Fruit fly (Drosophila melanogaster) whole organism, embryonic: ENCODE measurements around the gene CG11811.

Experiments
- Abd-B ChIP-seq: fragments of 200-800 bp; sonication (Bioruptor generic); optimal IDR thresholded peaks from 2 replicates; lab custom pipeline; 2018; ENCODE audit warnings: missing biosample characterization, mild to moderate bottlenecking, missing genetic modification characterization, moderate library complexity
- Awh ChIP-seq: fragments of 200-800 bp; sonication (Bioruptor generic); IDR thresholded peaks from 2 replicates; pipeline ENCODE4, ENCODE4 v1.3.6; 2022; ENCODE audit warnings: missing biosample characterization, missing genetic modification characterization
- BtbVII ChIP-seq: fragments of 200-800 bp; sonication (Bioruptor generic); optimal IDR thresholded peaks from 3 replicates; lab custom pipeline; 2017; ENCODE audit warnings: missing biosample characterization, mild to moderate bottlenecking, missing genetic modification characterization
- CG10147 ChIP-seq: fragments of 200-800 bp; sonication (Bioruptor generic); optimal IDR thresholded peaks from 2 replicates; lab custom pipeline; 2019; ENCODE audit warnings: missing biosample characterization, mild to moderate bottlenecking, missing genetic modification characterization, moderate library complexity
- CG10321 ChIP-seq: fragments of 200-800 bp; sonication (Bioruptor generic); IDR thresholded peaks from 2 replicates; pipeline ENCODE4 v1.3.6; 2022; ENCODE audit warnings: missing biosample characterization, missing genetic modification characterization
- CG12769 ChIP-seq: fragments of 200-800 bp; sonication (Bioruptor generic); optimal IDR thresholded peaks from 2 replicates; lab custom pipeline; 2019; ENCODE audit warnings: missing biosample characterization, mild to moderate bottlenecking, missing genetic modification characterization, moderate library complexity
- CG13624 ChIP-seq: fragments of 200-800 bp; sonication (Bioruptor generic); optimal IDR thresholded peaks from 2 replicates; lab custom pipeline; 2016; ENCODE audit warnings: missing biosample characterization, missing genetic modification characterization
- CG14441 ChIP-seq: fragments of 200-800 bp; sonication (Bioruptor generic); IDR thresholded peaks from 2 replicates; pipeline ENCODE4 v1.3.6; 2022; ENCODE audit warnings: missing biosample characterization, missing genetic modification characterization
- CG1529 ChIP-seq: fragments of 200-800 bp; sonication (Bioruptor generic); optimal IDR thresholded peaks from 3 replicates; lab custom pipeline; 2018; ENCODE audit warnings: missing biosample characterization, missing genetic modification characterization
- CG15514 ChIP-seq: fragments of 200-800 bp; sonication (Bioruptor generic); optimal IDR thresholded peaks from 3 replicates; lab custom pipeline; 2017; ENCODE audit warnings: missing biosample characterization, missing genetic modification characterization, mild to moderate bottlenecking, moderate library complexity, missing genetic modification reagents
- CG18262 ChIP-seq: fragments of 200-800 bp; optimal IDR thresholded peaks from 3 replicates; lab custom pipeline; 2019; ENCODE audit warnings: missing biosample characterization, mild to moderate bottlenecking, missing genetic modification characterization, moderate library complexity
- CG18599 ChIP-seq: fragments of 200-800 bp; sonication (Bioruptor generic); optimal IDR thresholded peaks from 3 replicates; lab custom pipeline; 2017; ENCODE audit warnings: missing biosample characterization, missing genetic modification characterization, mild to moderate bottlenecking, moderate library complexity, missing genetic modification reagents
- CG30431 ChIP-seq: fragments of 200-800 bp; sonication (Bioruptor generic); optimal IDR thresholded peaks from 2 replicates; lab custom pipeline; 2017; ENCODE audit warnings: missing biosample characterization, missing genetic modification characterization
- CG31441 ChIP-seq: fragments of 200-800 bp; sonication (Bioruptor generic); IDR thresholded peaks from 2 replicates; pipeline ENCODE4 v1.3.6; 2022; ENCODE audit warnings: missing biosample characterization, missing genetic modification characterization
- CG5180 ChIP-seq: fragments of 200-800 bp; sonication (Bioruptor generic); optimal IDR thresholded peaks from 3 replicates; lab custom pipeline; 2017; ENCODE audit warnings: missing biosample characterization, missing genetic modification characterization, mild to moderate bottlenecking, moderate library complexity, missing genetic modification reagents
- CG7372 ChIP-seq: fragments of 200-800 bp; sonication (Bioruptor generic); IDR thresholded peaks from 2 replicates; pipeline ENCODE4 v1.3.6; 2022; ENCODE audit warnings: missing biosample characterization, missing genetic modification characterization
- CG7928 ChIP-seq: fragments of 200-800 bp; sonication (Bioruptor generic); optimal IDR thresholded peaks from 2 replicates; lab custom pipeline; 2017; ENCODE audit warnings: missing biosample characterization, mild to moderate bottlenecking, missing genetic modification characterization
- CG8765 ChIP-seq: fragments of 200-800 bp; sonication (Bioruptor generic); IDR thresholded peaks from 2 replicates; pipeline ENCODE4 v1.3.6; 2022; ENCODE audit warnings: missing biosample characterization, missing genetic modification characterization
- CTCF ChIP-seq: fragments of 200-800 bp; sonication (Bioruptor generic); optimal IDR thresholded peaks from 2 replicates; lab custom pipeline; 2017; ENCODE audit warnings: missing biosample characterization, mild to moderate bottlenecking, missing genetic modification characterization, moderate library complexity
- CoRest ChIP-seq: fragments of 200-800 bp; sonication (Bioruptor generic); optimal IDR thresholded peaks from 3 replicates; lab custom pipeline; 2018; ENCODE audit warnings: missing biosample characterization, mild to moderate bottlenecking, missing genetic modification characterization, moderate library complexity
- D ChIP-seq, 2 experiments: fragments of 200-800 bp in 1 of 2; fragments of >200 bp in 1 of 2; sonication (Bioruptor generic) in 1 of 2; optimal IDR thresholded peaks; 2 replicates in 1 of 2; 3 replicates in 1 of 2; lab custom pipeline; 2017; ENCODE audit warnings: mild to moderate bottlenecking in 1 of 2, missing biosample characterization in 1 of 2, missing genetic modification characterization in 1 of 2, missing genetic modification reagents in 1 of 2
- Dp ChIP-seq: fragments of 200-800 bp; sonication (Bioruptor generic); optimal IDR thresholded peaks from 2 replicates; lab custom pipeline; 2018; ENCODE audit warnings: missing biosample characterization, mild to moderate bottlenecking, missing genetic modification characterization, moderate library complexity
- Dref ChIP-seq: fragments of 200-800 bp; sonication (Bioruptor generic); IDR thresholded peaks from 2 replicates; pipeline ENCODE4 v1.3.6; 2022; ENCODE audit warnings: missing biosample characterization, missing genetic modification characterization
- Drgx ChIP-seq: fragments of 200-800 bp; sonication (Bioruptor generic); IDR thresholded peaks from 2 replicates; pipeline ENCODE4 v1.3.6; 2022; ENCODE audit warnings: missing biosample characterization, missing genetic modification characterization
- Eip74EF ChIP-seq, 2 experiments: fragments of 200-800 bp in 1 of 2; fragments of >200 bp in 1 of 2; sonication (Bioruptor generic) in 1 of 2; optimal IDR thresholded peaks; 2 replicates each; lab custom pipeline; 2017 to 2019; ENCODE audit warnings: missing biosample characterization in 2 of 2, missing genetic modification characterization in 2 of 2, mild to moderate bottlenecking in 1 of 2, moderate library complexity in 1 of 2
- Elba2 ChIP-seq: fragments of 200-800 bp; sonication (Bioruptor generic); optimal IDR thresholded peaks from 3 replicates; lab custom pipeline; 2016; ENCODE audit warnings: missing biosample characterization, missing genetic modification characterization
- H15 ChIP-seq: fragments of 200-800 bp; sonication (Bioruptor generic); IDR thresholded peaks from 3 replicates; pipeline ENCODE4 v1.3.6; 2022; ENCODE audit warnings: missing biosample characterization, missing genetic modification characterization
- Med ChIP-seq: fragments of 200-800 bp; sonication (Bioruptor generic); peaks from one replicate; lab custom pipeline; 2016; ENCODE audit warnings: missing biosample characterization, missing genetic modification characterization, mild to moderate bottlenecking, inconsistent platforms, moderate library complexity
- Ravus ChIP-seq: fragments of 200-800 bp; sonication (Bioruptor generic); IDR thresholded peaks from 2 replicates; pipeline ENCODE4 v1.3.6; 2022; ENCODE audit warnings: missing biosample characterization, missing genetic modification characterization
- Side ChIP-seq: fragments of 200-800 bp; sonication (Bioruptor generic); optimal IDR thresholded peaks from 2 replicates; lab custom pipeline; 2016; ENCODE audit warnings: missing biosample characterization, missing genetic modification characterization
- Ssrp ChIP-seq: fragments of 200-800 bp; sonication (Bioruptor generic); optimal IDR thresholded peaks from 2 replicates; lab custom pipeline; 2018; ENCODE audit warnings: missing biosample characterization, mild to moderate bottlenecking, missing genetic modification characterization, moderate library complexity
- ac ChIP-seq: fragments of 200-800 bp; sonication (Bioruptor generic); optimal IDR thresholded peaks from 3 replicates; lab custom pipeline; 2017; ENCODE audit warnings: missing biosample characterization, mild to moderate bottlenecking, missing genetic modification characterization
- amos ChIP-seq: fragments of 200-800 bp; sonication (Bioruptor generic); IDR thresholded peaks from 2 replicates; pipeline ENCODE4 v1.3.6; 2022; ENCODE audit warnings: missing biosample characterization, missing genetic modification characterization; ENCODE audit not compliant: partially characterized antibody
- br ChIP-seq: fragments of >200 bp; optimal IDR thresholded peaks from 2 replicates; lab custom pipeline; 2017
- fu2 ChIP-seq: fragments of 200-800 bp; sonication (Bioruptor generic); optimal IDR thresholded peaks from 2 replicates; lab custom pipeline; 2016; ENCODE audit warnings: missing biosample characterization, missing genetic modification characterization
- hb ChIP-seq: fragments of 200-800 bp; sonication (Bioruptor generic); IDR thresholded peaks from 3 replicates; pipeline ENCODE4 v1.3.6; 2022; ENCODE audit warnings: missing biosample characterization, missing genetic modification characterization; ENCODE audit not compliant: partially characterized antibody
- her ChIP-seq: fragments of 200-800 bp; sonication (Bioruptor generic); optimal IDR thresholded peaks from 2 replicates; lab custom pipeline; 2016; ENCODE audit warnings: missing biosample characterization, missing genetic modification characterization
- kni ChIP-seq: fragments of 200-800 bp; sonication (Bioruptor generic); optimal IDR thresholded peaks from 3 replicates; lab custom pipeline; 2017; ENCODE audit warnings: mild to moderate bottlenecking, missing biosample characterization, missing genetic modification reagents, missing genetic modification characterization
- lmd ChIP-seq: fragments of 200-800 bp; sonication (Bioruptor generic); IDR thresholded peaks from 2 replicates; pipeline ENCODE4 v1.3.6; 2022; ENCODE audit warnings: missing biosample characterization, missing genetic modification characterization
- luna ChIP-seq: fragments of 200-800 bp; sonication (Bioruptor generic); optimal IDR thresholded peaks from 2 replicates; lab custom pipeline; 2016; ENCODE audit warnings: missing biosample characterization, missing genetic modification characterization
- oc ChIP-seq: fragments of 200-800 bp; sonication (Bioruptor generic); optimal IDR thresholded peaks from 2 replicates; lab custom pipeline; 2018; ENCODE audit warnings: missing biosample characterization, mild to moderate bottlenecking, missing genetic modification characterization, moderate library complexity
- peb ChIP-seq: fragments of 200-800 bp; sonication (Bioruptor generic); IDR thresholded peaks from 2 replicates; pipeline ENCODE4 v1.3.6; 2022; ENCODE audit warnings: missing biosample characterization, missing genetic modification characterization
- pho ChIP-seq: fragments of 200-800 bp; sonication (Bioruptor generic); optimal IDR thresholded peaks from 2 replicates; lab custom pipeline; 2016; ENCODE audit warnings: missing biosample characterization, missing genetic modification characterization
- phol ChIP-seq: fragments of 200-800 bp; sonication (Bioruptor generic); optimal IDR thresholded peaks from 3 replicates; lab custom pipeline; 2018; ENCODE audit warnings: missing biosample characterization, mild to moderate bottlenecking, missing genetic modification characterization, moderate library complexity
- pnt ChIP-seq: fragments of 200-800 bp; sonication (Bioruptor generic); optimal IDR thresholded peaks from 3 replicates; lab custom pipeline; 2016; ENCODE audit warnings: missing biosample characterization, missing genetic modification characterization
- run ChIP-seq: fragments of 200-800 bp; sonication (Bioruptor generic); optimal IDR thresholded peaks from 3 replicates; lab custom pipeline; 2018; ENCODE audit warnings: missing biosample characterization, mild to moderate bottlenecking, missing genetic modification characterization
- slbo ChIP-seq: fragments of 200-800 bp; sonication (Bioruptor generic); IDR thresholded peaks from 2 replicates; pipeline ENCODE4 v1.3.6; 2022; ENCODE audit warnings: missing biosample characterization, missing genetic modification characterization
- tin ChIP-seq: fragments of 200-800 bp; sonication (Bioruptor generic); optimal IDR thresholded peaks from 3 replicates; lab custom pipeline; 2016; ENCODE audit warnings: missing biosample characterization, missing genetic modification characterization
- trh ChIP-seq: fragments of 200-800 bp; sonication (Bioruptor generic); optimal IDR thresholded peaks from 2 replicates; lab custom pipeline; 2016; ENCODE audit warnings: missing biosample characterization, missing genetic modification characterization
- zen ChIP-seq: fragments of 200-800 bp; sonication (Bioruptor generic); optimal IDR thresholded peaks from 3 replicates; lab custom pipeline; 2018; ENCODE audit warnings: missing biosample characterization, mild to moderate bottlenecking, missing genetic modification characterization, moderate library complexity

The CG11811 gene

DNA sequence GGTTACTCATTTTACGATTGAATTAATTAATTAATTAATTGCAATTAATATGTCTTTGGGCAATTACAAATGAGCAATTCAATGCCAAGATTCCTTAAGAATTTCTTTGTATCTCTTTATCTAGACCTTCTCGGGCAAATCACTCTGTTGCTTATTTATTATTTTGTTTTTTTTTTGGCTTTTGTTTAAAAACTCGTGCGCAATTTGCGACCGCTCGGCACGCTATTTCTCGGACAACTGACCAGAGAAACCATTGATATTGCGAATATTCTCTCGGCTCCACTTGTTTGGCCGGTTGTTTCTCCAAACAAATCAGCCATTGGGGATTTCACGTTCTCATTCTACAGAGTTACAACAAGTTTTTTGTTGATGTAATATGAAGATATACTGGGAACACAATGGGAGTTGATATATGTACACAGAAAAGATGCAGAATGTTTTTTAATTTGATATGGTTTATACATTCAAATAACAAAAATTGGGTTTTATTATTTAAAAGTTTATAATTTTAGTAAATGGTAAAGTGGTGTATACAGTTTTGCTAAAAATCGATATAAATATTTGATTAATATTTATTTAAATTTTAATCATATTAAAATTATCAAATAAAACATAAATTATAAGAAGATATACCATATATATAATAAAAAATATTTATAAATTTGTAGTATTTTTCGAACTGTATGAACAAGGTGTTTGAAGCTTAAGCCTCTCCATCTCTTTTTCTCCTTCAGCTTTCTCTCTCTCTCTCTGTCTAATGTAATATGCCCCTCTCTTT, 6.0 kb downstream of the CG11811 start, which contains the start of gene NijA (continued):
- TF ChIP-seq pho (GFP tag; lab: Kevin White, UChicago) = no peak
- no peak for TF ChIP-seq oc (tag; lab: Kevin White, UChicago)
- TF ChIP-seq CG7928 (GFP tag; lab: Kevin White, UChicago) = no peak
- peak; percentile 9 for TF ChIP-seq Med (GFP tag; lab: Kevin White, UChicago)
- no peak for TF ChIP-seq tin (GFP tag; lab: Kevin White, UChicago)
- TF ChIP-seq CG1529 (GFP tag; lab: Kevin White, UChicago) = no peak
- no peak for TF ChIP-seq Ravus (GFP tag; lab: Robert Waterston, UW)
- TF ChIP-seq hb (GFP tag; lab: Robert Waterston, UW) = no peak
- TF ChIP-seq Abd-B (GFP tag; lab: Kevin White, UChicago) = no peak
- peak; percentile 25 for TF ChIP-seq CG12769 (tag; lab: Kevin White, UChicago)
- TF ChIP-seq CG8765 (GFP tag; lab: Robert Waterston, UW) = no peak
- TF ChIP-seq CG10321 (GFP tag; lab: Robert Waterston, UW) = no peak
- TF ChIP-seq CG31441 (GFP tag; lab: Robert Waterston, UW) = peak; percentile 56; the same call in 1 of the 2 replicates
- no peak for TF ChIP-seq luna
- TF ChIP-seq slbo (GFP tag; lab: Robert Waterston, UW) = peak; percentile 62
- no peak for TF ChIP-seq amos (GFP tag; lab: Robert Waterston, UW)
- no peak for TF ChIP-seq CG14441 (GFP tag; lab: Robert Waterston, UW)
- TF ChIP-seq CG30431 (GFP tag; lab: Kevin White, UChicago) = no peak
- TF ChIP-seq br (lab: Kevin White, UChicago) = no peak
- no peak for TF ChIP-seq run (tag; lab: Kevin White, UChicago)
- no peak for TF ChIP-seq CG7372 (GFP tag; lab: Robert Waterston, UW)
- peak; percentile 12 for TF ChIP-seq Ssrp (tag; lab: Kevin White, UChicago)
- TF ChIP-seq CG10147 (GFP tag; lab: Kevin White, UChicago) = peak; percentile 17
- no peak for TF ChIP-seq peb
- TF ChIP-seq D (optimal IDR thresholded peaks at IDR 0.05; lab: Kevin White, UChicago) = no peak
- TF ChIP-seq D (GFP tag; optimal IDR thresholded peaks at IDR 0.05; lab: Kevin White, UChicago) = no peak
- TF ChIP-seq Elba2 (GFP tag; lab: Kevin White, UChicago) = no peak
- TF ChIP-seq H15 (GFP tag; lab: Robert Waterston, UW) = no peak
- no peak for TF ChIP-seq ac (GFP tag; lab: Kevin White, UChicago)
- peak; percentile 49 for TF ChIP-seq Drgx (GFP tag; lab: Robert Waterston, UW)
- TF ChIP-seq BtbVII (GFP tag; lab: Kevin White, UChicago) = no peak
- no peak for TF ChIP-seq fu2 (GFP tag; lab: Kevin White, UChicago)
- TF ChIP-seq lmd (GFP tag; lab: Robert Waterston, UW) = peak; percentile 29; the same call in 1 of the 2 replicates
- TF ChIP-seq CG5180 = no peak
- no peak for TF ChIP-seq Side (GFP tag; lab: Kevin White, UChicago)
- peak; percentile 65 for TF ChIP-seq CG18262 (tag; lab: Kevin White, UChicago)
- TF ChIP-seq pnt = no peak
- no peak for TF ChIP-seq trh (GFP tag; lab: Kevin White, UChicago)
- TF ChIP-seq Dref (GFP tag; lab: Robert Waterston, UW) = no peak
- TF ChIP-seq CTCF (GFP tag; lab: Kevin White, UChicago) = no peak
- no peak for TF ChIP-seq Dp
- TF ChIP-seq CG15514 (GFP tag; lab: Kevin White, UChicago) = no peak
- no peak for TF ChIP-seq Awh (GFP tag; lab: Robert Waterston, UW)
- TF ChIP-seq kni (GFP tag; lab: Kevin White, UChicago) = no peak
- TF ChIP-seq CG13624 (GFP tag; lab: Kevin White, UChicago) = no peak
- TF ChIP-seq zen = no peak
- TF ChIP-seq CoRest = peak; percentile 59
- TF ChIP-seq phol (tag; lab: Kevin White, UChicago) = peak; percentile 8
- TF ChIP-seq Eip74EF (GFP tag; optimal IDR thresholded peaks at IDR 0.05; lab: Kevin White, UChicago) = peak in 1 of 2 experiments; percentile 9
- peak; percentile 21 for TF ChIP-seq CG18599 (GFP tag; lab: Kevin White, UChicago)
- TF ChIP-seq her = no peak
